Worm (Caenorhabditis elegans) whole organism, late embryonic: Measurements from ENCODE around the gene C23F12.3.

Experiments used
- ahr-1 ChIP-seq: sonication (generic microtip); optimal IDR thresholded peaks from 2 replicates; lab custom pipeline; 2016; ENCODE audit warnings: missing genetic modification characterization, missing compliant biosample characterization
- ceh-22 ChIP-seq: sonication (generic microtip); optimal IDR thresholded peaks from 2 replicates; lab custom pipeline; 2017; ENCODE audit warnings: missing biosample characterization, missing genetic modification characterization
- dmd-4 ChIP-seq: sonication (generic microtip); optimal IDR thresholded peaks from 2 replicates; lab custom pipeline; 2016; ENCODE audit warnings: borderline replicate concordance, missing genetic modification characterization, missing compliant biosample characterization
- pha-4 ChIP-seq: fragments of 150-350 bp; optimal IDR thresholded peaks from 2 replicates; lab custom pipeline; 2018; ENCODE audit warnings: missing biosample characterization, missing genetic modification reagents, missing genetic modification characterization
- pros-1 ChIP-seq: fragments of 150-350 bp; optimal IDR thresholded peaks from 2 replicates; lab custom pipeline; 2014; ENCODE audit warnings: missing biosample characterization, missing genetic modification reagents, missing genetic modification characterization
- sox-4 ChIP-seq: sonication (generic microtip); optimal IDR thresholded peaks from 2 replicates; lab custom pipeline; 2017; ENCODE audit warnings: mild to moderate bottlenecking, missing genetic modification characterization, inconsistent platforms, missing compliant biosample characterization
- unc-3 ChIP-seq, 2 experiments: fragments of 200-800 bp in 1 of 2; sonication (Bioruptor generic) in 1 of 2; sonication (generic microtip) in 1 of 2; conservative IDR thresholded peaks in 1 of 2; optimal IDR thresholded peaks in 1 of 2; 2 replicates each; pipeline versions ENCODE4 v1.3.6 to Lab custom; 2016 to 2022; ENCODE audit warnings: missing compliant biosample characterization in 2 of 2, missing genetic modification characterization in 2 of 2, missing genetic modification reagents in 1 of 2
- unc-55 ChIP-seq: sonication (generic microtip); optimal IDR thresholded peaks from 2 replicates; lab custom pipeline; 2017; ENCODE audit warnings: missing biosample characterization, missing genetic modification reagents, missing genetic modification characterization
- zip-5 ChIP-seq: sonication (generic microtip); optimal IDR thresholded peaks from 2 replicates; lab custom pipeline; 2016; ENCODE audit warnings: missing genetic modification characterization, missing compliant biosample characterization

DNA sequence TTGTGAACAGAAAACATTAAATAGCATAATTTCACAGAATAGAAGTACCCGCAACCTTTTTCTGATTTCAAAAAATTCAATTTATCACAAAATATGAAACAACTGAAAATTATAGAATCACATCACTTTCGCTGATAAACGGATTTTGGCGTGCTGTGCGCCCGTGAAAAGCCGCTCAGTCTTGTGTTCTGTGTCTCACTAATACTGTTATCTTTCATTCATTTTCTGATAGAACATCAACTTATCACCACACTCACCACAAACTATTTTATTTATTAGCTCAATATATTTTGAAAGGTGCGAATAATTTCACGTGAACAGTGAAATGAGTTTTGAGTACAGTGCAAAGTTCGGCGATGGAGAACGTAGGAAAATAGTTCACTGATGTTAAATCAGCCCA lies 27.4 kb upstream of the C23F12.3 start:
- TF ChIP-seq ceh-22 (tag; lab: Kevin White, UChicago), result no peak
- no peak for TF ChIP-seq zip-5 (tag; lab: Kevin White, UChicago)
- TF ChIP-seq ahr-1 (tag; lab: Kevin White, UChicago), result no peak
- no peak for TF ChIP-seq dmd-4
- no peak for TF ChIP-seq unc-55
- no peak for TF ChIP-seq sox-4
- no peak for TF ChIP-seq pros-1 (tag; lab: Kevin White, UChicago)
- TF ChIP-seq pha-4 (tag; lab: Kevin White, UChicago), result no peak
- no peak for TF ChIP-seq unc-3 (GFP tag; conservative IDR thresholded peaks at IDR 0.05; lab: Robert Waterston, UW)
- no peak for TF ChIP-seq unc-3 (tag; optimal IDR thresholded peaks at IDR 0.05; lab: Kevin White, UChicago)
